Fruit fly (Drosophila melanogaster) whole organism, prepupa: Measurements from ENCODE around the gene CG14034.

ENCODE experiments used
- CG11294 ChIP-seq: fragments of 200-800 bp; sonication (Bioruptor generic); IDR thresholded peaks from 2 replicates; pipeline ENCODE4 v1.3.6; 2022; ENCODE audit warnings: missing biosample characterization, missing genetic modification characterization
- CG1621 ChIP-seq: fragments of 200-800 bp; sonication (Bioruptor generic); optimal IDR thresholded peaks from 3 replicates; lab custom pipeline; 2018; ENCODE audit warnings: missing biosample characterization, mild to moderate bottlenecking, missing genetic modification characterization
- CG16779 ChIP-seq: fragments of 200-800 bp; sonication (Bioruptor generic); optimal IDR thresholded peaks from 3 replicates; lab custom pipeline; 2017; ENCODE audit warnings: missing biosample characterization, mild to moderate bottlenecking, missing genetic modification characterization
- CG34406 ChIP-seq: fragments of 200-800 bp; sonication (Bioruptor generic); optimal IDR thresholded peaks from 3 replicates; lab custom pipeline; 2016; ENCODE audit warnings: missing biosample characterization, missing genetic modification characterization
- CG6163 ChIP-seq: fragments of 200-800 bp; sonication (Bioruptor generic); IDR thresholded peaks from 3 replicates; pipeline ENCODE4 v1.3.6; 2022; ENCODE audit warnings: missing biosample characterization, missing genetic modification characterization
- CG6854 ChIP-seq: fragments of 200-800 bp; sonication (Bioruptor generic); optimal IDR thresholded peaks from 2 replicates; lab custom pipeline; 2017; ENCODE audit warnings: missing biosample characterization, mild to moderate bottlenecking, missing genetic modification characterization
- CG8119 ChIP-seq: fragments of 200-800 bp; sonication (Bioruptor generic); IDR thresholded peaks from 3 replicates; pipeline ENCODE4 v1.3.6; 2022; ENCODE audit warnings: missing biosample characterization, missing genetic modification characterization
- CG8319 ChIP-seq: fragments of 200-800 bp; sonication (Bioruptor generic); optimal IDR thresholded peaks from 3 replicates; lab custom pipeline; 2016; ENCODE audit warnings: missing biosample characterization, missing genetic modification characterization
- Eip78C ChIP-seq: fragments of 200-800 bp; sonication (Bioruptor generic); peaks from one replicate; lab custom pipeline; 2016; ENCODE audit warnings: missing biosample characterization, missing genetic modification characterization
- Ets21C ChIP-seq: fragments of 200-800 bp; sonication (Bioruptor generic); optimal IDR thresholded peaks from 3 replicates; lab custom pipeline; 2016; ENCODE audit warnings: missing biosample characterization, missing genetic modification characterization
- eg ChIP-seq: fragments of 200-800 bp; sonication (Bioruptor generic); IDR thresholded peaks from 3 replicates; pipeline ENCODE4 v1.3.6; 2022; ENCODE audit warnings: missing biosample characterization, missing genetic modification characterization
- salr ChIP-seq, 2 experiments: fragments of 200-800 bp; sonication (Bioruptor generic); optimal IDR thresholded peaks; 3 replicates each; lab custom pipeline; 2016 to 2018; ENCODE audit warnings: missing biosample characterization in 2 of 2, missing genetic modification characterization in 2 of 2, mild to moderate bottlenecking in 1 of 2
- vri ChIP-seq: fragments of 200-800 bp; sonication (Bioruptor generic); optimal IDR thresholded peaks from 3 replicates; lab custom pipeline; 2016; ENCODE audit warnings: missing biosample characterization, mild to moderate bottlenecking, missing genetic modification characterization

dm6 chr2L:5231437-5231836 lies 15.1 kb upstream of the CG14034 start:
- TF ChIP-seq eg (GFP tag; lab: Robert Waterston, UW) (0 out of 3 replicates have a peak, but pooled peaks have one; percentile 25), CG6163 (GFP tag; lab: Robert Waterston, UW) (0 out of 3 replicates have a peak, but pooled peaks have one; percentile 31), salr (GFP tag; optimal IDR thresholded peaks at IDR 0.05; lab: Kevin White, UChicago) (no peak), CG8319 (GFP tag; lab: Kevin White, UChicago) (no peak), CG1621 (no peak), Ets21C (GFP tag; lab: Kevin White, UChicago) (peak; percentile 28), CG6854 (GFP tag; lab: Kevin White, UChicago) (no peak), vri (GFP tag; lab: Kevin White, UChicago) (peak; percentile 49), CG8119 (GFP tag; lab: Robert Waterston, UW) (no peak), CG34406 (GFP tag; lab: Kevin White, UChicago) (peak; percentile 38), CG16779 (tag; lab: Kevin White, UChicago) (no peak), Eip78C (GFP tag; lab: Kevin White, UChicago) (peak; percentile 83), CG11294 (GFP tag; lab: Robert Waterston, UW) (no peak)
